Fruit fly (Drosophila melanogaster) whole organism, embryonic: ENCODE results near the gene CG3726.
A peak's percentile ranks its signal among the peaks of the same experiment; 100 is the strongest.

Source experiments
- Blimp-1 ChIP-seq: fragments of 200-800 bp; sonication (Bioruptor generic); optimal IDR thresholded peaks from 3 replicates; lab custom pipeline; 2018; ENCODE audit warnings: missing biosample characterization, missing genetic modification characterization, mild to moderate bottlenecking, moderate library complexity, missing genetic modification reagents
- CG14014 ChIP-seq: fragments of 200-800 bp; sonication (Bioruptor generic); IDR thresholded peaks from 2 replicates; pipeline ENCODE4 v1.3.6; 2022; ENCODE audit warnings: missing biosample characterization, missing genetic modification characterization
- CG1647 ChIP-seq: fragments of 200-800 bp; sonication (Bioruptor generic); optimal IDR thresholded peaks from 3 replicates; lab custom pipeline; 2016; ENCODE audit warnings: missing biosample characterization, missing genetic modification characterization
- CG17568 ChIP-seq: fragments of 200-800 bp; sonication (Bioruptor generic); optimal IDR thresholded peaks from 2 replicates; lab custom pipeline; 2018; ENCODE audit warnings: missing biosample characterization, mild to moderate bottlenecking, missing genetic modification characterization, moderate library complexity
- CG17612 ChIP-seq: fragments of 200-800 bp; sonication (Bioruptor generic); IDR thresholded peaks from 2 replicates; pipeline ENCODE4 v1.3.6; 2022; ENCODE audit warnings: missing biosample characterization, missing genetic modification characterization
- CG18599 ChIP-seq: fragments of 200-800 bp; sonication (Bioruptor generic); optimal IDR thresholded peaks from 3 replicates; lab custom pipeline; 2017; ENCODE audit warnings: missing biosample characterization, missing genetic modification characterization, mild to moderate bottlenecking, moderate library complexity, missing genetic modification reagents
- CG2116 ChIP-seq: fragments of 200-800 bp; sonication (Bioruptor generic); optimal IDR thresholded peaks from 3 replicates; lab custom pipeline; 2018; ENCODE audit warnings: missing biosample characterization, mild to moderate bottlenecking, missing genetic modification characterization
- CG2129 ChIP-seq: fragments of 200-800 bp; sonication (Bioruptor generic); IDR thresholded peaks from 2 replicates; pipeline ENCODE4 v1.3.6; 2022; ENCODE audit warnings: missing biosample characterization, missing genetic modification characterization; ENCODE audit not compliant: partially characterized antibody
- CG31224 ChIP-seq: fragments of 200-800 bp; sonication (Bioruptor generic); IDR thresholded peaks from 2 replicates; pipeline ENCODE4 v1.3.6; 2022; ENCODE audit warnings: missing biosample characterization, missing genetic modification characterization
- CG31388 ChIP-seq: fragments of 200-800 bp; sonication (Bioruptor generic); optimal IDR thresholded peaks from 2 replicates; lab custom pipeline; 2016; ENCODE audit warnings: missing biosample characterization, missing genetic modification characterization
- CG33213 ChIP-seq: fragments of 200-800 bp; sonication (Bioruptor generic); optimal IDR thresholded peaks from 3 replicates; lab custom pipeline; 2016; ENCODE audit warnings: missing biosample characterization, missing genetic modification characterization
- CG34422 ChIP-seq: fragments of 200-800 bp; sonication (Bioruptor generic); IDR thresholded peaks from 3 replicates; pipeline ENCODE4 v1.3.6; 2022; ENCODE audit warnings: missing biosample characterization, missing genetic modification characterization
- CG4617 ChIP-seq: fragments of 200-800 bp; sonication (Bioruptor generic); optimal IDR thresholded peaks from 3 replicates; lab custom pipeline; 2016; ENCODE audit warnings: missing biosample characterization, missing genetic modification characterization, borderline replicate concordance
- CG5245 ChIP-seq: fragments of 200-800 bp; sonication (Bioruptor generic); optimal IDR thresholded peaks from 3 replicates; lab custom pipeline; 2016; ENCODE audit warnings: missing biosample characterization, missing genetic modification characterization
- CG6813 ChIP-seq: fragments of 200-800 bp; sonication (Bioruptor generic); optimal IDR thresholded peaks from 2 replicates; lab custom pipeline; 2017; ENCODE audit warnings: missing biosample characterization, missing genetic modification characterization, mild to moderate bottlenecking, moderate library complexity, missing genetic modification reagents
- CG7357 ChIP-seq: fragments of 200-800 bp; sonication (Bioruptor generic); IDR thresholded peaks from 3 replicates; pipeline ENCODE4 v1.3.6; 2022; ENCODE audit warnings: missing biosample characterization, missing genetic modification characterization
- CG8924 ChIP-seq: fragments of 200-800 bp; optimal IDR thresholded peaks from 3 replicates; lab custom pipeline; 2019; ENCODE audit warnings: missing biosample characterization, mild to moderate bottlenecking, missing genetic modification characterization, moderate library complexity
- CG9817 ChIP-seq: fragments of 200-800 bp; sonication (Bioruptor generic); optimal IDR thresholded peaks from 2 replicates; lab custom pipeline; 2018; ENCODE audit warnings: missing biosample characterization, mild to moderate bottlenecking, missing genetic modification characterization, moderate library complexity
- CrebB ChIP-seq: fragments of 200-800 bp; sonication (Bioruptor generic); optimal IDR thresholded peaks from 3 replicates; lab custom pipeline; 2018; ENCODE audit warnings: missing biosample characterization, mild to moderate bottlenecking, missing genetic modification characterization
- Dref ChIP-seq: fragments of 200-800 bp; sonication (Bioruptor generic); IDR thresholded peaks from 2 replicates; pipeline ENCODE4 v1.3.6; 2022; ENCODE audit warnings: missing biosample characterization, missing genetic modification characterization
- Eip74EF ChIP-seq, 2 experiments: fragments of 200-800 bp in 1 of 2; fragments of >200 bp in 1 of 2; sonication (Bioruptor generic) in 1 of 2; optimal IDR thresholded peaks; 2 replicates each; lab custom pipeline; 2017 to 2019; ENCODE audit warnings: missing biosample characterization in 2 of 2, missing genetic modification characterization in 2 of 2, mild to moderate bottlenecking in 1 of 2, moderate library complexity in 1 of 2
- Fer1 ChIP-seq: fragments of 200-800 bp; sonication (Bioruptor generic); optimal IDR thresholded peaks from 2 replicates; lab custom pipeline; 2017; ENCODE audit warnings: missing biosample characterization, mild to moderate bottlenecking, missing genetic modification characterization
- Fer3 ChIP-seq: fragments of 200-800 bp; sonication (Bioruptor generic); optimal IDR thresholded peaks from 2 replicates; lab custom pipeline; 2018; ENCODE audit warnings: missing biosample characterization, mild to moderate bottlenecking, missing genetic modification characterization, moderate library complexity
- GATAe ChIP-seq: fragments of 200-800 bp; sonication (Bioruptor generic); conservative IDR thresholded peaks from 2 replicates; pipeline ENCODE4 v1.3.6; 2022; ENCODE audit warnings: missing biosample characterization, missing genetic modification characterization
- Hr39 ChIP-seq: fragments of >200 bp; optimal IDR thresholded peaks from 2 replicates; lab custom pipeline; 2017
- MTF-1 ChIP-seq: fragments of 200-800 bp; sonication (Bioruptor generic); optimal IDR thresholded peaks from 2 replicates; lab custom pipeline; 2018; ENCODE audit warnings: missing biosample characterization, mild to moderate bottlenecking, missing genetic modification characterization, borderline replicate concordance
- Nf-YA ChIP-seq: fragments of 200-800 bp; sonication (Bioruptor generic); IDR thresholded peaks from 2 replicates; pipeline ENCODE4 v1.3.6; 2022; ENCODE audit warnings: missing biosample characterization, missing genetic modification characterization
- NfI ChIP-seq: fragments of 200-800 bp; sonication (Bioruptor generic); optimal IDR thresholded peaks from 3 replicates; lab custom pipeline; 2018; ENCODE audit warnings: missing biosample characterization, mild to moderate bottlenecking, missing genetic modification characterization, moderate library complexity
- Optix ChIP-seq: fragments of 200-800 bp; sonication (Bioruptor generic); IDR thresholded peaks from 3 replicates; pipeline ENCODE4 v1.3.6; 2022; ENCODE audit warnings: missing biosample characterization, missing genetic modification characterization
- Side ChIP-seq: fragments of 200-800 bp; sonication (Bioruptor generic); optimal IDR thresholded peaks from 2 replicates; lab custom pipeline; 2016; ENCODE audit warnings: missing biosample characterization, missing genetic modification characterization
- Sox102F ChIP-seq: fragments of 200-800 bp; sonication (Bioruptor generic); optimal IDR thresholded peaks from 2 replicates; lab custom pipeline; 2018; ENCODE audit warnings: missing biosample characterization, mild to moderate bottlenecking, missing genetic modification characterization, moderate library complexity
- Vsx1 ChIP-seq: fragments of 200-800 bp; sonication (Bioruptor generic); optimal IDR thresholded peaks from 2 replicates; lab custom pipeline; 2017; ENCODE audit warnings: missing biosample characterization, mild to moderate bottlenecking, missing genetic modification characterization, missing genetic modification reagents
- dm ChIP-seq: fragments of 200-800 bp; sonication (Bioruptor generic); optimal IDR thresholded peaks from 3 replicates; lab custom pipeline; 2016; ENCODE audit warnings: missing biosample characterization, missing genetic modification characterization
- ems ChIP-seq: fragments of 200-800 bp; sonication (Bioruptor generic); optimal IDR thresholded peaks from 3 replicates; lab custom pipeline; 2016; ENCODE audit warnings: missing biosample characterization, missing genetic modification characterization
- fd102C ChIP-seq: fragments of 200-800 bp; sonication (Bioruptor generic); optimal IDR thresholded peaks from 2 replicates; lab custom pipeline; 2018; ENCODE audit warnings: missing biosample characterization, mild to moderate bottlenecking, missing genetic modification characterization, moderate library complexity
- h ChIP-seq: fragments of >200 bp; optimal IDR thresholded peaks from 2 replicates; lab custom pipeline; 2017
- hkb ChIP-seq, 2 experiments: fragments of 200-800 bp in 1 of 2; fragments of >200 bp in 1 of 2; sonication (Bioruptor generic) in 1 of 2; IDR thresholded peaks in 1 of 2; optimal IDR thresholded peaks in 1 of 2; 2 replicates each; pipeline versions ENCODE4 v1.3.6 to Lab custom; 2017 to 2022; ENCODE audit warnings: missing biosample characterization in 1 of 2, missing genetic modification characterization in 1 of 2
- hth ChIP-seq: fragments of >200 bp; optimal IDR thresholded peaks from 2 replicates; lab custom pipeline; 2017; ENCODE audit warnings: inconsistent platforms
- inv ChIP-seq: fragments of 200-800 bp; sonication (Bioruptor generic); IDR thresholded peaks from 2 replicates; pipeline ENCODE4 v1.3.6; 2022; ENCODE audit warnings: missing biosample characterization, missing genetic modification characterization; ENCODE audit not compliant: partially characterized antibody
- kah ChIP-seq: fragments of 200-800 bp; sonication (Bioruptor generic); optimal IDR thresholded peaks from 2 replicates; lab custom pipeline; 2018; ENCODE audit warnings: missing biosample characterization, mild to moderate bottlenecking, missing genetic modification characterization
- ken ChIP-seq: fragments of 200-800 bp; sonication (Bioruptor generic); IDR thresholded peaks from 3 replicates; pipeline ENCODE4 v1.3.6; 2022; ENCODE audit warnings: missing biosample characterization, missing genetic modification characterization
- lab ChIP-seq: fragments of 200-800 bp; sonication (Bioruptor generic); optimal IDR thresholded peaks from 3 replicates; lab custom pipeline; 2017; ENCODE audit warnings: missing biosample characterization, missing genetic modification characterization, mild to moderate bottlenecking, moderate library complexity, missing genetic modification reagents
- lmd ChIP-seq: fragments of 200-800 bp; sonication (Bioruptor generic); IDR thresholded peaks from 2 replicates; pipeline ENCODE4 v1.3.6; 2022; ENCODE audit warnings: missing biosample characterization, missing genetic modification characterization
- mam ChIP-seq: fragments of 200-800 bp; sonication (Bioruptor generic); optimal IDR thresholded peaks from 3 replicates; lab custom pipeline; 2016; ENCODE audit warnings: missing biosample characterization, missing genetic modification characterization
- nerfin-2 ChIP-seq: fragments of 200-800 bp; sonication (Bioruptor generic); IDR thresholded peaks from 2 replicates; pipeline ENCODE4 v1.3.6; 2022; ENCODE audit warnings: missing biosample characterization, missing genetic modification characterization; ENCODE audit not compliant: partially characterized antibody
- nom ChIP-seq: fragments of 200-800 bp; sonication (Bioruptor generic); optimal IDR thresholded peaks from 2 replicates; lab custom pipeline; 2017; ENCODE audit warnings: missing biosample characterization, missing genetic modification characterization, mild to moderate bottlenecking, moderate library complexity, missing genetic modification reagents
- pnt ChIP-seq: fragments of 200-800 bp; sonication (Bioruptor generic); optimal IDR thresholded peaks from 3 replicates; lab custom pipeline; 2016; ENCODE audit warnings: missing biosample characterization, missing genetic modification characterization
- schlank ChIP-seq: fragments of 200-800 bp; sonication (Bioruptor generic); optimal IDR thresholded peaks from 2 replicates; lab custom pipeline; 2018; ENCODE audit warnings: missing biosample characterization, mild to moderate bottlenecking, missing genetic modification characterization
- tna ChIP-seq: fragments of 200-800 bp; sonication (Bioruptor generic); IDR thresholded peaks from 2 replicates; pipeline ENCODE4 v1.3.6; 2022; ENCODE audit warnings: missing biosample characterization, missing genetic modification characterization; ENCODE audit not compliant: partially characterized antibody
- ttk ChIP-seq: fragments of 200-800 bp; sonication (Bioruptor generic); IDR thresholded peaks from 2 replicates; pipeline ENCODE4 v2.1.2; 2022; ENCODE audit warnings: missing biosample characterization, missing genetic modification characterization

The CG3726 gene

DNA sequence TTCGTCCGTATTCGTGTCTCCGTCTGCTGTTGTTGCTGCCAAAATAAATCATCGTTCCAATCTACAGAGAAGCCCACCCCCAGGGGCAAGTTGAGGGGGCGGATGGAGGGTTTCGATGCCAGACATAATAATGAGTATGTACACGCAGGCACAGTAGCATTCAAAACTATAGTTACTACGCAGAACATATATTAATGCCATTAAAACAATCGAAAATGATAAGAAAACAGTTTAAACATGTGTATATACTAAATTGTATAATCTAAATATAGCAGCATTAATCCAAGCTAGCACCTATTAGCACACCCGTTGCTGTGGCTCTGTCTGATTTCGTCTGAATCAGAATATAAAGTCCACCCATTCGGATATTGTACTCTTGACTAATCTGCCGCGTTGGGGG, 64.0 kb downstream of the CG3726 start (continued):
- TF ChIP-seq CG4617 (GFP tag; lab: Kevin White, UChicago) (peak; percentile 23), CG5245 (peak; percentile 15), dm (GFP tag; lab: Kevin White, UChicago) (peak; percentile 34), Fer3 (tag; lab: Kevin White, UChicago) (peak; percentile 79), tna (GFP tag; lab: Robert Waterston, UW) (no peak), CG18599 (GFP tag; lab: Kevin White, UChicago) (peak; percentile 84), Nf-YA (GFP tag; lab: Robert Waterston, UW) (peak; percentile 39; the same call in 1 of the 2 replicates), h (no peak), CG1647 (GFP tag; lab: Kevin White, UChicago) (peak; percentile 15), CG34422 (GFP tag; lab: Robert Waterston, UW) (peak; percentile 78), CG6813 (peak; percentile 58), inv (no peak), GATAe (GFP tag; lab: Robert Waterston, UW) (no peak), Vsx1 (GFP tag; lab: Kevin White, UChicago) (peak; percentile 43), kah (peak; percentile 10), CrebB (tag; lab: Kevin White, UChicago) (peak; percentile 70), Hr39 (no peak), CG31224 (GFP tag; lab: Robert Waterston, UW) (peak; percentile 71), MTF-1 (GFP tag; lab: Kevin White, UChicago) (peak; percentile 44), nom (GFP tag; lab: Kevin White, UChicago) (peak; percentile 69), lab (GFP tag; lab: Kevin White, UChicago) (peak; percentile 87), CG33213 (GFP tag; lab: Kevin White, UChicago) (peak; percentile 17), Fer1 (GFP tag; lab: Kevin White, UChicago) (peak; percentile 82), CG14014 (peak; percentile 83), CG2129 (no peak), Optix (peak; percentile 50; the same call in 1 of the 3 replicates), CG31388 (GFP tag; lab: Kevin White, UChicago) (no peak), fd102C (no peak), CG17568 (GFP tag; lab: Kevin White, UChicago) (peak; percentile 65), CG2116 (GFP tag; lab: Kevin White, UChicago) (no peak), Dref (no peak; the same call in 1 of the 2 replicates), ems (GFP tag; lab: Kevin White, UChicago) (peak; percentile 58), CG17612 (GFP tag; lab: Robert Waterston, UW) (peak; percentile 53; the same call in 1 of the 2 replicates), hkb (optimal IDR thresholded peaks at IDR 0.05; lab: Kevin White, UChicago) (no peak), hkb (GFP tag; IDR thresholded peaks at IDR 0.05; lab: Robert Waterston, UW) (peak; percentile 85), NfI (GFP tag; lab: Kevin White, UChicago) (peak; percentile 70), ttk (GFP tag; lab: Robert Waterston, UW) (peak; percentile 79), lmd (GFP tag; lab: Robert Waterston, UW) (peak; percentile 87), CG9817 (peak; percentile 82), ken (peak; percentile 74; the same call in 2 of the 3 replicates), Eip74EF (GFP tag; optimal IDR thresholded peaks at IDR 0.05; lab: Kevin White, UChicago) (peak in 1 of 2 experiments; percentile 54), mam (peak; percentile 77), hth (no peak), nerfin-2 (GFP tag; lab: Robert Waterston, UW) (no peak), CG8924 (tag; lab: Kevin White, UChicago) (peak; percentile 76), Side (GFP tag; lab: Kevin White, UChicago) (peak; percentile 48), schlank (tag; lab: Kevin White, UChicago) (peak; percentile 71), Sox102F (GFP tag; lab: Kevin White, UChicago) (peak; percentile 79), pnt (peak; percentile 40), CG7357 (GFP tag; lab: Robert Waterston, UW) (0 out of 3 replicates have a peak, but pooled peaks have one; percentile 40), Blimp-1 (peak; percentile 70)
